Worm (Caenorhabditis elegans): ENCODE results near the gene K07E12.2.

DNA sequence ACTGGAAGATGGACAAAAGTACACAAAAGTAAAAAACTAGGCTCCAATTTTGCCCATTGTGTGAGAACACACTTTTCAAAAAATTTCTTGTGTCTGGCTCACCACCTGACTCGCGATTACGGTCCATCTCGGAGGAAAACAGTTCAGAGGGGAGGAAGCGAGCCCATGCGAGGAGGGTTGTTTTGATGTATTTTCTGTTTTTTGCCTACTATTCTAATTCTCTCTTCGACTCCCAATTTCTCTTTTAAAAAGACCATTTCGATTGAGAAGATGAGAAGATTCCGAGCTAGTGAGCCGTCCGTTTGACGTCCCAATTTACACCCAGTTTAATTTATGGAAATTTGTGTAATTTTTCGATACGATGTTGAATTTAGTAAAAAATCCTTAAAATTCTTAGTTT is 9.6 kb downstream of the K07E12.2 start:
- TF ChIP-seq ctbp-1 (GFP tag; IDR thresholded peaks at IDR 0.05) (no peak), mes-2 (tag; optimal IDR thresholded peaks at IDR 0.05; ENCODE audit: poor library complexity, severe bottlenecking) (no peak), arid-1 (GFP tag; conservative IDR thresholded peaks at IDR 0.05) (no peak), mdt-29 (GFP tag; IDR thresholded peaks at IDR 0.05) (no peak), lim-7 (GFP tag; IDR thresholded peaks at IDR 0.05) (no peak), nhr-237 (tag; optimal IDR thresholded peaks at IDR 0.05) (no peak), lin-38 (GFP tag; IDR thresholded peaks at IDR 0.05) (no peak), tra-1 (GFP tag; IDR thresholded peaks at IDR 0.05) (no peak), pqm-1 (tag; optimal IDR thresholded peaks at IDR 0.05) (no peak), unc-62 (GFP tag; optimal IDR thresholded peaks at IDR 0.05 in 1 of 2) (no peak), unc-62 (tag; optimal IDR thresholded peaks at IDR 0.05) (no peak), lin-15B (tag; optimal IDR thresholded peaks at IDR 0.05) (no peak), skn-1 (tag; optimal IDR thresholded peaks at IDR 0.05) (no peak), lin-39 (tag; optimal IDR thresholded peaks at IDR 0.05) (no peak), nhr-76 (tag; optimal IDR thresholded peaks at IDR 0.05) (no peak)

Measured in whole organism, L4 larva.